Fruit fly (Drosophila melanogaster): ENCODE data around the gene Grip.

The Grip gene

dm6 chrX:5988088-5988987, 22.3 kb downstream of the Grip start, which contains the start of gene CG5966:
Gene CG5966, plus strand, starts transcription at chrX:5988791.
- no peak for TF ChIP-seq toe (GFP tag; optimal IDR thresholded peaks at IDR 0.05)
- no peak for TF ChIP-seq CG12768 (GFP tag; optimal IDR thresholded peaks at IDR 0.05)
- peak; percentile 67 for TF ChIP-seq kay (GFP tag; ENCODE audit: borderline replicate concordance)
- TF ChIP-seq CG5204 (GFP tag; optimal IDR thresholded peaks at IDR 0.05), result no peak
- no peak for TF ChIP-seq CG1620 (GFP tag; optimal IDR thresholded peaks at IDR 0.05)
- TF ChIP-seq bab1 (GFP tag; optimal IDR thresholded peaks at IDR 0.05), result no peak
- TF ChIP-seq Hr96 (GFP tag; optimal IDR thresholded peaks at IDR 0.05), result peak; percentile 33
- TF ChIP-seq ovo (GFP tag; optimal IDR thresholded peaks at IDR 0.05), result peak; percentile 25
- TF ChIP-seq Crg-1 (GFP tag; optimal IDR thresholded peaks at IDR 0.05), result no peak
- TF ChIP-seq CG7101 (tag; optimal IDR thresholded peaks at IDR 0.05), result no peak
- no peak for TF ChIP-seq CG7045 (GFP tag; optimal IDR thresholded peaks at IDR 0.05)
- no peak for TF ChIP-seq pad (GFP tag; optimal IDR thresholded peaks at IDR 0.05)
- TF ChIP-seq Mnt (GFP tag; optimal IDR thresholded peaks at IDR 0.05), result no peak

dm6 chrX:5989368-5989767, 23.3 kb downstream of the Grip start:
- TF ChIP-seq Crg-1 (GFP tag; optimal IDR thresholded peaks at IDR 0.05), result no peak
- no peak for TF ChIP-seq CG7045 (GFP tag; optimal IDR thresholded peaks at IDR 0.05)
- no peak for TF ChIP-seq CG11617 (GFP tag; optimal IDR thresholded peaks at IDR 0.05)
- TF ChIP-seq CG7101 (tag; optimal IDR thresholded peaks at IDR 0.05), result peak; percentile 32
- TF ChIP-seq CG14711 (tag; optimal IDR thresholded peaks at IDR 0.05), result no peak
- TF ChIP-seq Mnt (GFP tag; optimal IDR thresholded peaks at IDR 0.05), result no peak
- TF ChIP-seq CG12768 (GFP tag; optimal IDR thresholded peaks at IDR 0.05), result no peak
- TF ChIP-seq pad (GFP tag; optimal IDR thresholded peaks at IDR 0.05), result no peak

- TF ChIP-seq cnc (optimal IDR thresholded peaks at IDR 0.05), result no peak
- no peak for TF ChIP-seq Clk (GFP tag; optimal IDR thresholded peaks at IDR 0.05)
- no peak for TF ChIP-seq CG12768 (GFP tag; optimal IDR thresholded peaks at IDR 0.05)
Observed at dm6 chrX:5992141-5992540, 26.1 kb downstream of the Grip start.

- TF ChIP-seq ovo (GFP tag; optimal IDR thresholded peaks at IDR 0.05), result no peak
- TF ChIP-seq pad (GFP tag; optimal IDR thresholded peaks at IDR 0.05), result no peak
- no peak for TF ChIP-seq toe (GFP tag; optimal IDR thresholded peaks at IDR 0.05)
- no peak for TF ChIP-seq CG11617 (GFP tag; optimal IDR thresholded peaks at IDR 0.05)
- TF ChIP-seq tj (GFP tag; optimal IDR thresholded peaks at IDR 0.05), result no peak
- no peak for TF ChIP-seq CG1620 (GFP tag; optimal IDR thresholded peaks at IDR 0.05)
- TF ChIP-seq CG7045 (GFP tag; optimal IDR thresholded peaks at IDR 0.05), result no peak
- TF ChIP-seq bab1 (GFP tag; optimal IDR thresholded peaks at IDR 0.05), result no peak
Observed at dm6 chrX:5992767-5993325, 26.8 kb downstream of the Grip start.

dm6 chrX:5995951-5996350, 29.9 kb downstream of the Grip start:
- no peak for TF ChIP-seq CG5204 (GFP tag; optimal IDR thresholded peaks at IDR 0.05)
- no peak for TF ChIP-seq kay (GFP tag; ENCODE audit: borderline replicate concordance)
- no peak for TF ChIP-seq tj (GFP tag; optimal IDR thresholded peaks at IDR 0.05)
- TF ChIP-seq cic (GFP tag; optimal IDR thresholded peaks at IDR 0.05), result no peak
- TF ChIP-seq CG7101 (tag; optimal IDR thresholded peaks at IDR 0.05), result no peak
- TF ChIP-seq CG33017 (tag; optimal IDR thresholded peaks at IDR 0.05), result no peak
- TF ChIP-seq bab1 (GFP tag; optimal IDR thresholded peaks at IDR 0.05), result no peak
- TF ChIP-seq toe (GFP tag; optimal IDR thresholded peaks at IDR 0.05), result no peak
- no peak for TF ChIP-seq CG12768 (GFP tag; optimal IDR thresholded peaks at IDR 0.05)
- TF ChIP-seq ovo (GFP tag; optimal IDR thresholded peaks at IDR 0.05), result no peak

dm6 chrX:5997931-5998330, 31.9 kb downstream of the Grip start:
- no peak for TF ChIP-seq Hr96 (GFP tag; optimal IDR thresholded peaks at IDR 0.05)

- TF ChIP-seq pad (GFP tag; optimal IDR thresholded peaks at IDR 0.05) (no peak), cic (GFP tag; optimal IDR thresholded peaks at IDR 0.05) (no peak), CG33017 (tag; optimal IDR thresholded peaks at IDR 0.05) (no peak), ovo (GFP tag; optimal IDR thresholded peaks at IDR 0.05) (no peak), Hr96 (GFP tag; optimal IDR thresholded peaks at IDR 0.05) (peak; percentile 22), Crg-1 (GFP tag; optimal IDR thresholded peaks at IDR 0.05) (no peak), kay (GFP tag; ENCODE audit: borderline replicate concordance) (no peak), CG12768 (GFP tag; optimal IDR thresholded peaks at IDR 0.05) (no peak)
Observed at dm6 chrX:6000747-6001426, 34.8 kb downstream of the Grip start, which contains the start of gene CG4766. Gene CG4766, minus strand, starts transcription at chrX:6000797.
